Worm (Caenorhabditis elegans) whole organism, midembryonic: ENCODE measurements around the gene nxf-1.

ENCODE experiments used
- cog-1 ChIP-seq: sonication (generic microtip); optimal IDR thresholded peaks from 2 replicates; lab custom pipeline; 2016; ENCODE audit warnings: missing genetic modification characterization, missing compliant biosample characterization
- flt-1 ChIP-seq: fragments of 200-800 bp; sonication (Bioruptor generic); IDR thresholded peaks from 2 replicates; pipeline ENCODE4 v1.3.6; 2022; ENCODE audit warnings: missing genetic modification characterization, missing compliant biosample characterization
- tab-1 ChIP-seq: fragments of 200-800 bp; sonication (Bioruptor generic); IDR thresholded peaks from 2 replicates; pipeline ENCODE4 v1.3.6; 2022; ENCODE audit warnings: missing genetic modification characterization, missing compliant biosample characterization
- ztf-23 ChIP-seq: fragments of 200-800 bp; sonication (Bioruptor generic); IDR thresholded peaks from 2 replicates; pipeline ENCODE4 v1.3.6; 2022; ENCODE audit warnings: missing genetic modification reagents, missing genetic modification characterization, missing compliant biosample characterization

- TF ChIP-seq ztf-23 (GFP tag; lab: Robert Waterston, UW) (no peak), flt-1 (no peak), tab-1 (GFP tag; lab: Robert Waterston, UW) (no peak), cog-1 (tag; lab: Kevin White, UChicago) (no peak)
These were observed 20.1 kb downstream of the nxf-1 start, which contains the start of gene C15H11.13 for ce11 chrV:14394743-14395142.
